Worm (Caenorhabditis elegans) whole organism, early embryonic: ENCODE measurements around the gene Y9C9A.5.

Experiments
- B0310.2 ChIP-seq: sonication (generic microtip); optimal IDR thresholded peaks from 2 replicates; lab custom pipeline; 2016; ENCODE audit warnings: mild to moderate bottlenecking, missing genetic modification characterization, missing compliant biosample characterization
- F13C5.2 ChIP-seq: sonication (generic microtip); optimal IDR thresholded peaks from 2 replicates; lab custom pipeline; 2017; ENCODE audit warnings: mild to moderate bottlenecking, missing genetic modification characterization, inconsistent platforms, missing compliant biosample characterization
- aly-1 ChIP-seq: sonication (generic microtip); optimal IDR thresholded peaks from 2 replicates; lab custom pipeline; 2016; ENCODE audit warnings: missing genetic modification characterization, missing compliant biosample characterization
- ama-1 ChIP-seq: fragments of 150-350 bp; optimal IDR thresholded peaks from 2 replicates; lab custom pipeline; 2014
- ceh-13 ChIP-seq: fragments of 200-800 bp; sonication (Bioruptor generic); optimal IDR thresholded peaks from 2 replicates; lab custom pipeline; 2018; ENCODE audit warnings: mild to moderate bottlenecking, missing genetic modification characterization, missing compliant biosample characterization
- ceh-36 ChIP-seq: sonication (generic microtip); optimal IDR thresholded peaks from 2 replicates; lab custom pipeline; 2016; ENCODE audit warnings: missing genetic modification characterization, inconsistent platforms, missing compliant biosample characterization
- ets-7 ChIP-seq: sonication (generic microtip); optimal IDR thresholded peaks from 2 replicates; lab custom pipeline; 2016; ENCODE audit warnings: missing genotype, missing genetic modification characterization, missing compliant biosample characterization
- flt-1 ChIP-seq: fragments of 200-800 bp; sonication (Bioruptor generic); IDR thresholded peaks from 2 replicates; pipeline ENCODE4 v1.3.6; 2022; ENCODE audit warnings: missing genetic modification characterization, missing compliant biosample characterization
- hmbx-1 ChIP-seq: sonication (generic microtip); optimal IDR thresholded peaks from 2 replicates; lab custom pipeline; 2016; ENCODE audit warnings: mild to moderate bottlenecking, missing genetic modification characterization, missing compliant biosample characterization
- hmg-4 ChIP-seq: fragments of 200-800 bp; sonication (Bioruptor generic); optimal IDR thresholded peaks from 2 replicates; lab custom pipeline; 2018; ENCODE audit warnings: mild to moderate bottlenecking, missing genetic modification characterization, missing compliant biosample characterization
- hnd-1 ChIP-seq: sonication (generic microtip); optimal IDR thresholded peaks from 2 replicates; lab custom pipeline; 2016; ENCODE audit warnings: missing genetic modification characterization, missing compliant biosample characterization
- pes-1 ChIP-seq: fragments of 200-800 bp; sonication (Bioruptor generic); IDR thresholded peaks from 2 replicates; pipeline ENCODE4 v1.3.6; 2022; ENCODE audit warnings: missing genetic modification reagents, missing genetic modification characterization, missing compliant biosample characterization
- scrt-1 ChIP-seq: fragments of 200-800 bp; sonication (Bioruptor generic); IDR thresholded peaks from 2 replicates; pipeline ENCODE4 v1.3.6; 2022; ENCODE audit warnings: missing genetic modification characterization, missing compliant biosample characterization
- sea-1 ChIP-seq: fragments of 200-800 bp; sonication (Bioruptor generic); conservative IDR thresholded peaks from 2 replicates; pipeline ENCODE4 v1.3.6; 2022; ENCODE audit warnings: missing genetic modification characterization, missing compliant biosample characterization
- tbx-11 ChIP-seq: fragments of 200-800 bp; sonication (Bioruptor generic); IDR thresholded peaks from 2 replicates; pipeline ENCODE4 v1.3.6; 2022; ENCODE audit warnings: missing genetic modification characterization, missing compliant biosample characterization
- tbx-37 ChIP-seq: fragments of 200-800 bp; sonication (Bioruptor generic); conservative IDR thresholded peaks from 2 replicates; pipeline ENCODE4 v1.3.6; 2022; ENCODE audit warnings: missing genetic modification reagents, missing genetic modification characterization, missing compliant biosample characterization
- tra-4 ChIP-seq: sonication (generic microtip); optimal IDR thresholded peaks from 2 replicates; lab custom pipeline; 2017; ENCODE audit warnings: missing genetic modification characterization, missing compliant biosample characterization

Y9C9A.5 gene

ce11 chrIV:4988531-4988930, 46.8 kb downstream of the Y9C9A.5 start, which contains the start of gene E03H12.7:
Gene E03H12.7 (minus strand): TSS chrIV:4988631.
- TF ChIP-seq tbx-37 (GFP tag; lab: Robert Waterston, UW), result no peak
- no peak for TF ChIP-seq tra-4 (tag; lab: Kevin White, UChicago)
- TF ChIP-seq hmbx-1 (tag; lab: Kevin White, UChicago), result no peak
- no peak for TF ChIP-seq ets-7
- no peak for TF ChIP-seq ama-1 (lab: Kevin White, UChicago)
- no peak for TF ChIP-seq flt-1 (GFP tag; lab: Robert Waterston, UW)
- no peak for TF ChIP-seq scrt-1 (GFP tag; lab: Robert Waterston, UW)
- no peak for TF ChIP-seq ceh-13 (GFP tag; lab: Kevin White, UChicago)
- TF ChIP-seq tbx-11 (GFP tag; lab: Robert Waterston, UW), result no peak
- TF ChIP-seq aly-1 (tag; lab: Kevin White, UChicago), result no peak
- TF ChIP-seq hmg-4 (GFP tag; lab: Kevin White, UChicago), result no peak
- TF ChIP-seq sea-1, result no peak
- TF ChIP-seq pes-1 (GFP tag; lab: Robert Waterston, UW), result no peak
- no peak for TF ChIP-seq F13C5.2 (tag; lab: Kevin White, UChicago)
- TF ChIP-seq B0310.2 (tag; lab: Kevin White, UChicago), result no peak
- no peak for TF ChIP-seq hnd-1 (tag; lab: Kevin White, UChicago)
- no peak for TF ChIP-seq ceh-36

- no peak for TF ChIP-seq ets-7
- no peak for TF ChIP-seq tbx-37 (GFP tag; lab: Robert Waterston, UW)
- no peak for TF ChIP-seq tra-4 (tag; lab: Kevin White, UChicago)
- no peak for TF ChIP-seq B0310.2 (tag; lab: Kevin White, UChicago)
- no peak for TF ChIP-seq pes-1 (GFP tag; lab: Robert Waterston, UW)
- no peak for TF ChIP-seq hnd-1 (tag; lab: Kevin White, UChicago)
- TF ChIP-seq hmbx-1 (tag; lab: Kevin White, UChicago), result no peak
- no peak for TF ChIP-seq sea-1
- TF ChIP-seq ceh-13 (GFP tag; lab: Kevin White, UChicago), result no peak
- no peak for TF ChIP-seq F13C5.2 (tag; lab: Kevin White, UChicago)
- TF ChIP-seq aly-1 (tag; lab: Kevin White, UChicago), result no peak
Measured at ce11 chrIV:4992089-4992488, 50.3 kb downstream of the Y9C9A.5 start, which contains the start of gene str-162. Gene str-162 (plus strand): TSS chrIV:4992389.

ce11 chrIV:4993128-4993527, 51.3 kb downstream of the Y9C9A.5 start:
- TF ChIP-seq ceh-13 (GFP tag; lab: Kevin White, UChicago) (no peak), hnd-1 (tag; lab: Kevin White, UChicago) (no peak), hmbx-1 (tag; lab: Kevin White, UChicago) (no peak), tbx-11 (GFP tag; lab: Robert Waterston, UW) (no peak), sea-1 (no peak), ets-7 (no peak), ama-1 (lab: Kevin White, UChicago) (no peak), ceh-36 (no peak), F13C5.2 (tag; lab: Kevin White, UChicago) (no peak), scrt-1 (GFP tag; lab: Robert Waterston, UW) (no peak), hmg-4 (GFP tag; lab: Kevin White, UChicago) (no peak), B0310.2 (tag; lab: Kevin White, UChicago) (no peak), aly-1 (tag; lab: Kevin White, UChicago) (no peak), flt-1 (GFP tag; lab: Robert Waterston, UW) (no peak), pes-1 (GFP tag; lab: Robert Waterston, UW) (no peak), tbx-37 (GFP tag; lab: Robert Waterston, UW) (no peak), tra-4 (tag; lab: Kevin White, UChicago) (no peak)
